Worm (Caenorhabditis elegans) whole organism, midembryonic: ENCODE results near the gene dao-6.

Source experiments
- T22C8.4 ChIP-seq: fragments of 200-800 bp; sonication (Bioruptor generic); IDR thresholded peaks from 2 replicates; pipeline ENCODE4 v1.3.6; 2022; ENCODE audit warnings: missing genetic modification characterization, missing compliant biosample characterization
- cog-1 ChIP-seq: sonication (generic microtip); optimal IDR thresholded peaks from 2 replicates; lab custom pipeline; 2016; ENCODE audit warnings: missing genetic modification characterization, missing compliant biosample characterization
- klf-2 ChIP-seq: fragments of 200-800 bp; sonication (Bioruptor generic); conservative IDR thresholded peaks from 2 replicates; pipeline ENCODE4 v1.3.6; 2022; ENCODE audit warnings: missing genetic modification reagents, missing genetic modification characterization, missing compliant biosample characterization
- med-1 ChIP-seq: sonication (generic microtip); optimal IDR thresholded peaks from 2 replicates; lab custom pipeline; 2017; ENCODE audit warnings: missing genetic modification characterization, mild to moderate bottlenecking, missing compliant biosample characterization, antibody characterized with exemption, missing genetic modification reagents; ENCODE audit not compliant: insufficient read depth
- ztf-29 ChIP-seq: fragments of 200-800 bp; sonication (Bioruptor generic); IDR thresholded peaks from 2 replicates; pipeline ENCODE4 v1.3.6; 2022; ENCODE audit warnings: missing genetic modification reagents, missing genetic modification characterization, missing compliant biosample characterization

DNA sequence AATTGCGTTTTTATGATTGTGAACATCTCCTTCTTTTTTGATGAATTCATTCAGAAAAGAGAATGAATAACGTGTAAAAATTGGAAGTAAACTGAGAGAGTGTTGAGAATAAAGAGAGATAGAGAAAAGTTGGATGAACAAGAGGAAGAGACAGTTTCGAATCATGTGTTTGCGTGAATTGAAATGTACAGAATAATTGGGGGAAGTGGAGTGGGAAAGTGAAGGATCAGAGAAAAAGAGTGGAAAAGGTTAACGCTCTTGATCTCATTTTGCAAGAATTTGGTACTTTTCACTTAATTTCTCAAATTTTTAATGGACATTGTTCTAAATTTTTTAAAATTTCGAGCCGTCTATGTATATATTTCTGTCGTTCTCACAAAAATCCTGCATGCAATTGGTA, 2.7 kb downstream of the dao-6 start:
- TF ChIP-seq med-1 (no peak), ztf-29 (GFP tag; lab: Robert Waterston, UW) (no peak), T22C8.4 (no peak), cog-1 (tag; lab: Kevin White, UChicago) (no peak), klf-2 (no peak)
